Fruit fly (Drosophila melanogaster) whole organism, prepupa: ENCODE measurements around the gene CG9682.

Experiments
- CG6276 ChIP-seq: fragments of 200-800 bp; sonication (Bioruptor generic); optimal IDR thresholded peaks from 2 replicates; lab custom pipeline; 2017; ENCODE audit warnings: missing biosample characterization, mild to moderate bottlenecking, missing genetic modification characterization
- CG6854 ChIP-seq: fragments of 200-800 bp; sonication (Bioruptor generic); optimal IDR thresholded peaks from 2 replicates; lab custom pipeline; 2017; ENCODE audit warnings: missing biosample characterization, mild to moderate bottlenecking, missing genetic modification characterization
- CG7368 ChIP-seq: fragments of 200-800 bp; sonication (Bioruptor generic); optimal IDR thresholded peaks from 3 replicates; lab custom pipeline; 2016; ENCODE audit warnings: missing biosample characterization, missing genetic modification characterization
- CG8319 ChIP-seq: fragments of 200-800 bp; sonication (Bioruptor generic); optimal IDR thresholded peaks from 3 replicates; lab custom pipeline; 2016; ENCODE audit warnings: missing biosample characterization, missing genetic modification characterization
- Hr38 ChIP-seq: sonication (Bioruptor generic); optimal IDR thresholded peaks from 2 replicates; lab custom pipeline; 2016; ENCODE audit warnings: missing biosample characterization, missing genetic modification characterization
- Sox102F ChIP-seq: fragments of 200-800 bp; sonication (Bioruptor generic); optimal IDR thresholded peaks from 2 replicates; lab custom pipeline; 2016; ENCODE audit warnings: missing biosample characterization, mild to moderate bottlenecking, missing genetic modification characterization
- acj6 ChIP-seq: fragments of 200-800 bp; sonication (Bioruptor generic); optimal IDR thresholded peaks from 3 replicates; lab custom pipeline; 2016; ENCODE audit warnings: missing biosample characterization, missing genetic modification characterization
- topi ChIP-seq: fragments of 200-800 bp; sonication (Bioruptor generic); optimal IDR thresholded peaks from 3 replicates; lab custom pipeline; 2016; ENCODE audit warnings: missing biosample characterization, missing genetic modification characterization

DNA sequence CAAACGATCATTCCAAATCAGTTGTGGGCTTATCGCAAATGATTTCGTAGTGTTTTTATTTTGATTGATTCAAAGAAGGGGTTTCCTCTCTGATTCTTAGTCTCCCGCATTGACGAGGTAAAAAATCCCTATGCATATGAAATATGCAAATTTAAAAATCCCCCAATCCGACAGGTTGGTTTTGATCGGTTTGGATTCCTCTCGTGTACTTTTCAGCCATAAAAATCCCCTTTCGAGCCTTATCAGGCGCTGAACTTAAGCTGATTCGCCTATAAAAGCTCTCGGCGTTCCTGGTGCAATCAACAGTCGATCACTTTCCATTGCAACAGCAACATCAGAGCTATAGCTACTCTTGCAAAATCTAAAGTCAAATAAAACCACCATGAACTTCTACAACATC, 38.9 kb upstream of the CG9682 start, which contains the start of gene CecA2:
- TF ChIP-seq CG6276 (GFP tag; lab: Kevin White, UChicago) = no peak
- no peak for TF ChIP-seq Sox102F (GFP tag; lab: Kevin White, UChicago)
- no peak for TF ChIP-seq CG7368 (GFP tag; lab: Kevin White, UChicago)
- TF ChIP-seq Hr38 = no peak
- TF ChIP-seq acj6 = no peak
- no peak for TF ChIP-seq CG6854 (GFP tag; lab: Kevin White, UChicago)
- no peak for TF ChIP-seq topi
- no peak for TF ChIP-seq CG8319 (GFP tag; lab: Kevin White, UChicago)
